Worm (Caenorhabditis elegans) whole organism, young adult: ENCODE data around the gene C25E10.12.

Experiments used
- B0336.3 ChIP-seq: fragments of 200-800 bp; sonication (Bioruptor generic); IDR thresholded peaks from 2 replicates; pipeline ENCODE4 v1.3.6; 2022; ENCODE audit warnings: missing genetic modification characterization, missing compliant biosample characterization
- F22D6.2 ChIP-seq: sonication (generic microtip); optimal IDR thresholded peaks from 2 replicates; lab custom pipeline; 2016; ENCODE audit warnings: mild to moderate bottlenecking, missing genetic modification characterization, missing compliant biosample characterization
- F23B12.7 ChIP-seq: sonication (generic microtip); optimal IDR thresholded peaks from 2 replicates; lab custom pipeline; 2017; ENCODE audit warnings: missing genetic modification characterization, mild to moderate bottlenecking, missing compliant biosample characterization, antibody characterized with exemption, moderate library complexity; ENCODE audit not compliant: insufficient read depth
- F37B4.10 ChIP-seq: fragments of 200-800 bp; sonication (Bioruptor generic); IDR thresholded peaks from 2 replicates; pipeline ENCODE4 v1.3.6; 2022; ENCODE audit warnings: missing genetic modification characterization, missing compliant biosample characterization
- K11D2.4 ChIP-seq: fragments of 200-800 bp; sonication (Bioruptor generic); IDR thresholded peaks from 2 replicates; pipeline ENCODE4 v1.3.6; 2022; ENCODE audit warnings: missing genetic modification reagents, missing genetic modification characterization, missing compliant biosample characterization
- T26A5.8 ChIP-seq: sonication (generic microtip); optimal IDR thresholded peaks from 2 replicates; lab custom pipeline; 2016; ENCODE audit warnings: missing genetic modification characterization, missing compliant biosample characterization
- Y95B8A.8 ChIP-seq: fragments of 200-800 bp; sonication (Bioruptor generic); IDR thresholded peaks from 2 replicates; pipeline ENCODE4 v1.3.6; 2022; ENCODE audit warnings: missing genetic modification reagents, missing genetic modification characterization, missing compliant biosample characterization
- cebp-2 ChIP-seq: fragments of 200-800 bp; sonication (Bioruptor generic); IDR thresholded peaks from 2 replicates; pipeline ENCODE4 v1.3.6; 2022; ENCODE audit warnings: missing genetic modification characterization, missing compliant biosample characterization
- ceh-40 ChIP-seq: fragments of 200-800 bp; sonication (Bioruptor generic); IDR thresholded peaks from 2 replicates; pipeline ENCODE4 v1.3.6; 2022; ENCODE audit warnings: missing genetic modification characterization, missing compliant biosample characterization
- ceh-91 ChIP-seq: fragments of 200-800 bp; sonication (Bioruptor generic); IDR thresholded peaks from 2 replicates; pipeline ENCODE4 v1.3.6; 2022; ENCODE audit warnings: missing genetic modification reagents, missing genetic modification characterization, missing compliant biosample characterization
- chd-7 ChIP-seq: sonication (generic microtip); optimal IDR thresholded peaks from 2 replicates; lab custom pipeline; 2016; ENCODE audit warnings: mild to moderate bottlenecking, missing genetic modification characterization, moderate library complexity, missing compliant biosample characterization
- egl-44 ChIP-seq: fragments of 200-800 bp; sonication (Bioruptor generic); IDR thresholded peaks from 2 replicates; pipeline ENCODE4 v1.3.6; 2022; ENCODE audit warnings: missing genetic modification reagents, missing genetic modification characterization, missing compliant biosample characterization
- gei-17 ChIP-seq: fragments of 200-800 bp; sonication (Bioruptor generic); optimal IDR thresholded peaks from 2 replicates; lab custom pipeline; 2018; ENCODE audit warnings: mild to moderate bottlenecking, missing genetic modification characterization, missing compliant biosample characterization
- lin-35 ChIP-seq, 3 experiments: fragments of 150-350 bp in 2 of 3; sonication (generic microtip) in 1 of 3; optimal IDR thresholded peaks; 2 replicates each; lab custom pipeline; 2014 to 2018; ENCODE audit warnings: missing biosample characterization in 3 of 3, missing genetic modification characterization in 3 of 3, missing genetic modification reagents in 3 of 3
- madf-6 ChIP-seq: fragments of 200-800 bp; sonication (Bioruptor generic); IDR thresholded peaks from 2 replicates; pipeline ENCODE4 v1.3.6; 2022; ENCODE audit warnings: missing genetic modification reagents, missing genetic modification characterization, missing compliant biosample characterization
- nfya-2 ChIP-seq: fragments of 200-800 bp; sonication (Bioruptor generic); IDR thresholded peaks from 2 replicates; pipeline ENCODE4 v1.3.6; 2022; ENCODE audit warnings: missing genetic modification reagents, missing genetic modification characterization, missing compliant biosample characterization
- rcor-1 ChIP-seq: fragments of 200-800 bp; sonication (Bioruptor generic); IDR thresholded peaks from 2 replicates; pipeline ENCODE4 v1.3.6; 2022; ENCODE audit warnings: missing genetic modification reagents, missing genetic modification characterization, missing compliant biosample characterization
- sdz-38 ChIP-seq: sonication (generic microtip); optimal IDR thresholded peaks from 2 replicates; lab custom pipeline; 2016; ENCODE audit warnings: missing genotype, missing genetic modification characterization, missing compliant biosample characterization
- snpc-3.4 ChIP-seq: sonication (generic microtip); optimal IDR thresholded peaks from 2 replicates; lab custom pipeline; 2017; ENCODE audit warnings: missing genetic modification characterization, mild to moderate bottlenecking, missing compliant biosample characterization, antibody characterized with exemption, moderate library complexity, missing genotype, missing genetic modification reagents
- snpc-4 ChIP-seq, 5 experiments: fragments of 150-350 bp in 1 of 5; sonication (generic microtip) in 4 of 5; optimal IDR thresholded peaks; 2 replicates each; lab custom pipeline; 2014 to 2018; ENCODE audit warnings: missing genetic modification characterization in 5 of 5, missing biosample characterization in 3 of 5, antibody characterized with exemption in 2 of 5, mild to moderate bottlenecking in 2 of 5, missing compliant biosample characterization in 2 of 5, missing genotype in 2 of 5, moderate library complexity in 2 of 5, missing genetic modification reagents in 1 of 5
- tbp1 ChIP-seq: fragments of 200-800 bp; sonication (Bioruptor generic); optimal IDR thresholded peaks from 2 replicates; lab custom pipeline; 2018; ENCODE audit warnings: mild to moderate bottlenecking, missing genetic modification characterization, missing compliant biosample characterization
- xnd-1 ChIP-seq: sonication (generic microtip); optimal IDR thresholded peaks from 2 replicates; lab custom pipeline; 2016; ENCODE audit warnings: missing genotype, missing genetic modification reagents, missing genetic modification characterization, missing compliant biosample characterization
- ztf-6 ChIP-seq: fragments of 200-800 bp; sonication (Bioruptor generic); IDR thresholded peaks from 2 replicates; pipeline ENCODE4 v1.3.6; 2022; ENCODE audit warnings: missing genetic modification reagents, missing genetic modification characterization, missing compliant biosample characterization

Gene C25E10.12

ce11 chrV:9015540-9015939, 46.7 kb downstream of the C25E10.12 start, which contains the start of gene srt-18:
TSS of gene srt-18 (minus strand) at chrV:9015640.
- TF ChIP-seq K11D2.4 (GFP tag; lab: Robert Waterston, UW): no peak
- TF ChIP-seq Y95B8A.8 (GFP tag; lab: Robert Waterston, UW): no peak
- TF ChIP-seq ceh-40 (GFP tag; lab: Robert Waterston, UW): no peak
- no peak for TF ChIP-seq madf-6 (GFP tag; lab: Robert Waterston, UW)
- TF ChIP-seq T26A5.8 (tag; lab: Kevin White, UChicago): no peak
- no peak for TF ChIP-seq chd-7 (tag; lab: Kevin White, UChicago)
- TF ChIP-seq ztf-6 (GFP tag; lab: Robert Waterston, UW): no peak
- TF ChIP-seq lin-35 (GFP tag; optimal IDR thresholded peaks at IDR 0.05; lab: Kevin White, UChicago): no peak
- no peak for TF ChIP-seq egl-44
- TF ChIP-seq nfya-2: no peak
- no peak for TF ChIP-seq snpc-3.4

DNA sequence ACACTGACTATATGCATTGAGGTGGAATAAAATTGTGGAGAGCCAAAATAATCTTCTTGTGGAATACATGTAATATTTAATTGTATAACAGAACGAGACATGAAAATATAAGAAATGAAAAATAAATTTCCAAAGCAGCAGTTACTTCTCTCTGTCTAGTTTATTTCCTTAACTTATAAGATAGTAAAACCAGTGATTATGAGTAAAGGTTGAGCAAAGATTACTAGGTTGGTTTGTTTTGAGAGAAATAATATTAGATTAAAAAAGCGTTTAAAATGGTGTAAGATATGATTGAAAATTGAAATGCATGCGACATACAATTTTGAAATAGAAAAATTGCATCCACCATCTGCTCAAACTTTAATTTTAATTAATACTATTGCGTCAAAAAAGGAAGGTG, 48.5 kb downstream of the C25E10.12 start, which contains the start of gene srh-201:
Gene srh-201, minus strand, starts transcription at position 101 of the 400 bp plus-strand sequence.
- TF ChIP-seq F37B4.10 (GFP tag; lab: Robert Waterston, UW) (no peak), snpc-4 (GFP tag; optimal IDR thresholded peaks at IDR 0.05; lab: Kevin White, UChicago) (no peak), snpc-4 (tag; optimal IDR thresholded peaks at IDR 0.05; lab: Kevin White, UChicago) (no peak), F23B12.7 (tag; lab: Kevin White, UChicago) (no peak), B0336.3 (no peak), ceh-91 (GFP tag; lab: Robert Waterston, UW) (no peak), rcor-1 (GFP tag; lab: Robert Waterston, UW) (no peak), gei-17 (GFP tag; lab: Kevin White, UChicago) (no peak), F22D6.2 (no peak), cebp-2 (GFP tag; lab: Robert Waterston, UW) (no peak), xnd-1 (tag; lab: Kevin White, UChicago) (no peak), tbp1 (no peak), sdz-38 (tag; lab: Kevin White, UChicago) (no peak)
